Worm (Caenorhabditis elegans) whole organism, young adult: Measurements from ENCODE around the gene R102.6.

Experiments used
- B0019.2 ChIP-seq: fragments of 200-800 bp; sonication (Bioruptor generic); conservative IDR thresholded peaks from 2 replicates; pipeline ENCODE4 v1.3.6; 2022; ENCODE audit warnings: missing genetic modification reagents, missing genetic modification characterization, missing compliant biosample characterization
- B0035.1 ChIP-seq: sonication (generic microtip); optimal IDR thresholded peaks from 2 replicates; lab custom pipeline; 2016; ENCODE audit warnings: missing genetic modification characterization, mild to moderate bottlenecking, missing compliant biosample characterization, missing genotype, missing genetic modification reagents
- B0336.3 ChIP-seq: fragments of 200-800 bp; sonication (Bioruptor generic); IDR thresholded peaks from 2 replicates; pipeline ENCODE4 v1.3.6; 2022; ENCODE audit warnings: missing genetic modification characterization, missing compliant biosample characterization
- C06A6.2 ChIP-seq: fragments of 200-800 bp; sonication (Bioruptor generic); conservative IDR thresholded peaks from 2 replicates; pipeline ENCODE4 v1.3.6; 2022; ENCODE audit warnings: missing genetic modification characterization, missing compliant biosample characterization
- F22D6.2 ChIP-seq: sonication (generic microtip); optimal IDR thresholded peaks from 2 replicates; lab custom pipeline; 2016; ENCODE audit warnings: mild to moderate bottlenecking, missing genetic modification characterization, missing compliant biosample characterization
- F33H1.4 ChIP-seq: fragments of 200-800 bp; sonication (Bioruptor generic); IDR thresholded peaks from 2 replicates; pipeline ENCODE4 v1.3.6; 2022; ENCODE audit warnings: missing genetic modification reagents, missing genetic modification characterization, missing compliant biosample characterization
- F37B4.10 ChIP-seq: fragments of 200-800 bp; sonication (Bioruptor generic); IDR thresholded peaks from 2 replicates; pipeline ENCODE4 v1.3.6; 2022; ENCODE audit warnings: missing genetic modification characterization, missing compliant biosample characterization
- F57C9.4 ChIP-seq: sonication (generic microtip); optimal IDR thresholded peaks from 2 replicates; lab custom pipeline; 2017; ENCODE audit warnings: mild to moderate bottlenecking, missing genetic modification characterization, missing compliant biosample characterization
- K12H6.12 ChIP-seq: fragments of 200-800 bp; sonication (Bioruptor generic); optimal IDR thresholded peaks from 2 replicates; lab custom pipeline; 2018; ENCODE audit warnings: mild to moderate bottlenecking, missing genetic modification characterization, missing compliant biosample characterization
- T07F8.4 ChIP-seq: sonication (generic microtip); optimal IDR thresholded peaks from 2 replicates; lab custom pipeline; 2016; ENCODE audit warnings: mild to moderate bottlenecking, missing genetic modification characterization, moderate library complexity, missing compliant biosample characterization
- Y67H2A.10 ChIP-seq: fragments of 200-800 bp; sonication (Bioruptor generic); conservative IDR thresholded peaks from 2 replicates; pipeline ENCODE4 v1.3.6; 2022; ENCODE audit warnings: missing genetic modification reagents, missing genetic modification characterization, missing compliant biosample characterization
- aptf-2 ChIP-seq: fragments of 200-800 bp; sonication (Bioruptor generic); conservative IDR thresholded peaks from 2 replicates; pipeline ENCODE4 v1.3.6; 2022; ENCODE audit warnings: missing genetic modification reagents, missing genetic modification characterization, missing compliant biosample characterization
- ccch-3 ChIP-seq: fragments of 200-800 bp; sonication (Bioruptor generic); optimal IDR thresholded peaks from 2 replicates; lab custom pipeline; 2018; ENCODE audit warnings: mild to moderate bottlenecking, missing genetic modification characterization, missing compliant biosample characterization
- cebp-1 ChIP-seq, 2 experiments: fragments of 200-800 bp in 1 of 2; sonication (Bioruptor generic) in 1 of 2; sonication (generic microtip) in 1 of 2; IDR thresholded peaks in 1 of 2; optimal IDR thresholded peaks in 1 of 2; 2 replicates each; pipeline versions ENCODE4 v1.3.6 to Lab custom; 2017 to 2022; ENCODE audit warnings: missing compliant biosample characterization in 2 of 2, missing genetic modification characterization in 2 of 2, mild to moderate bottlenecking in 1 of 2, missing genetic modification reagents in 1 of 2, moderate library complexity in 1 of 2
- ceh-58 ChIP-seq: fragments of 200-800 bp; sonication (Bioruptor generic); IDR thresholded peaks from 2 replicates; pipeline ENCODE4 v1.3.6; 2022; ENCODE audit warnings: missing genetic modification characterization, missing compliant biosample characterization
- ceh-91 ChIP-seq: fragments of 200-800 bp; sonication (Bioruptor generic); IDR thresholded peaks from 2 replicates; pipeline ENCODE4 v1.3.6; 2022; ENCODE audit warnings: missing genetic modification reagents, missing genetic modification characterization, missing compliant biosample characterization
- fkh-3 ChIP-seq: sonication (generic microtip); optimal IDR thresholded peaks from 2 replicates; lab custom pipeline; 2016; ENCODE audit warnings: mild to moderate bottlenecking, missing genetic modification characterization, missing compliant biosample characterization
- hmg-1.2 ChIP-seq: fragments of 200-800 bp; sonication (Bioruptor generic); IDR thresholded peaks from 2 replicates; pipeline ENCODE4 v1.3.6; 2022; ENCODE audit warnings: missing genetic modification reagents, missing genetic modification characterization, missing compliant biosample characterization
- lsy-27 ChIP-seq: sonication (generic microtip); optimal IDR thresholded peaks from 2 replicates; lab custom pipeline; 2017; ENCODE audit warnings: missing genetic modification characterization, mild to moderate bottlenecking, missing compliant biosample characterization, antibody characterized with exemption, missing genotype, borderline replicate concordance; ENCODE audit not compliant: insufficient read depth
- madf-8 ChIP-seq: fragments of 200-800 bp; sonication (Bioruptor generic); conservative IDR thresholded peaks from 2 replicates; pipeline ENCODE4 v1.3.6; 2022; ENCODE audit warnings: missing genetic modification reagents, missing genetic modification characterization, missing compliant biosample characterization
- mel-28 ChIP-seq: sonication (generic microtip); optimal IDR thresholded peaks from 2 replicates; lab custom pipeline; 2016; ENCODE audit warnings: borderline replicate concordance, mild to moderate bottlenecking, missing genetic modification characterization, missing compliant biosample characterization
- mes-4 ChIP-seq: sonication (generic microtip); optimal IDR thresholded peaks from 2 replicates; lab custom pipeline; 2016; ENCODE audit warnings: missing genotype, missing genetic modification characterization, missing compliant biosample characterization
- nhr-27 ChIP-seq: fragments of 200-800 bp; sonication (Bioruptor generic); optimal IDR thresholded peaks from 2 replicates; lab custom pipeline; 2018; ENCODE audit warnings: mild to moderate bottlenecking, missing genetic modification characterization, moderate library complexity, missing compliant biosample characterization
- nhr-80 ChIP-seq: sonication (generic microtip); optimal IDR thresholded peaks from 2 replicates; lab custom pipeline; 2016; ENCODE audit warnings: missing genetic modification characterization, missing compliant biosample characterization
- rpc-1 ChIP-seq, 2 experiments: fragments of 150-350 bp in 1 of 2; sonication (generic microtip) in 1 of 2; optimal IDR thresholded peaks; 2 replicates each; lab custom pipeline; 2014 to 2018; ENCODE audit warnings: missing biosample characterization in 1 of 2, missing genetic modification characterization in 1 of 2, missing genetic modification reagents in 1 of 2, missing genotype in 1 of 2
- sea-2 ChIP-seq: fragments of 200-800 bp; sonication (Bioruptor generic); IDR thresholded peaks from 2 replicates; pipeline ENCODE4 v1.3.6; 2022; ENCODE audit warnings: missing genetic modification characterization, missing compliant biosample characterization
- somi-1 ChIP-seq: fragments of 200-800 bp; sonication (Bioruptor generic); optimal IDR thresholded peaks from 2 replicates; lab custom pipeline; 2018; ENCODE audit warnings: mild to moderate bottlenecking, missing genetic modification characterization, missing compliant biosample characterization
- sptf-2 ChIP-seq: fragments of 200-800 bp; sonication (Bioruptor generic); optimal IDR thresholded peaks from 2 replicates; lab custom pipeline; 2018; ENCODE audit warnings: mild to moderate bottlenecking, missing genetic modification characterization, missing compliant biosample characterization
- tbx-9 ChIP-seq: sonication (generic microtip); optimal IDR thresholded peaks from 2 replicates; lab custom pipeline; 2016; ENCODE audit warnings: borderline replicate concordance, missing genetic modification characterization, inconsistent platforms, missing compliant biosample characterization
- tlf-1 ChIP-seq: fragments of 200-800 bp; sonication (Bioruptor generic); optimal IDR thresholded peaks from 2 replicates; lab custom pipeline; 2018; ENCODE audit warnings: mild to moderate bottlenecking, missing genetic modification characterization, missing compliant biosample characterization
- zfh-2 ChIP-seq: fragments of 200-800 bp; sonication (Bioruptor generic); conservative IDR thresholded peaks from 2 replicates; pipeline ENCODE4 v1.3.6; 2022; ENCODE audit warnings: missing genetic modification reagents, missing genetic modification characterization, missing compliant biosample characterization
- ztf-3 ChIP-seq: fragments of 200-800 bp; sonication (Bioruptor generic); optimal IDR thresholded peaks from 2 replicates; lab custom pipeline; 2018; ENCODE audit warnings: mild to moderate bottlenecking, missing genetic modification characterization, missing compliant biosample characterization

Gene R102.6

DNA sequence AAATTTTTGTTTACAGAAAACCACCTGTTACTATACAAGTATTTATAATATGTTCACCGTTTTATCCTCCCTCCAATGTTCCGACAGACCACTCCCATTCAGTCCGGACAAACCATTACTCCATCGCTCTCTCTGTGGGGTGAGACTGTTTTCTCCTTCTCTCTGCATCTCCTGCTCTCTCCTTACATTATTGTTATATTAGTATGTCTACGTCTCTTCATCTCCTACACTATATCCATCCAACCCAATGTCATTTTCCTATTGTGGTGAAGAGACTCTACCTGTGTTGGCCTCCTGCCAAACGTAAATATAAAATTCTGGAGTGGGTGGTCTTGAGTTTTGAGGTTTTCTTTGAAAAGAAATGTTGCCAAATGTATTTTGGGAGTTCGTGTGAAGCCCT, 8.6 kb upstream of the R102.6 start:
- peak; percentile 90 for TF ChIP-seq hmg-1.2 (GFP tag; lab: Robert Waterston, UW)
- TF ChIP-seq K12H6.12 (tag; lab: Kevin White, UChicago): no peak

DNA sequence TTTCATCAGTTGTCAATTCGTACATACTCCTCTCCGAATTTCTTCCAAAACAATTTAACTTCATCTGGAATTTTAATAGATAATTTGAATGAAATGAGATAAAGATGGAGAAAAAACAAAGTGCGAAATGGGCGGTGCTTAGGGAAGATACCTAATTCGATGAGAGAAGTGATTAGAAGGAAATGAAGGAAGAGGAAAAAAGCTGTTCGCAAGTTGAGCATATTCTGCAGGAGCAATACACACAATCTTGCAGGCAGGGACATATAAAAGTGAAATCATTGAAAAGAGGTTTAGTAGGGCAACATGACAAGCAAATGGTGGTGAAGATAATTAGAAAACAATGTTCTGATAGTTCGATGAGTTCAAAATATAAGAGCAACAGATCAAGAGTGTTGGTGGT, 5.7 kb upstream of the R102.6 start, which contains the start of gene glb-21:
Gene glb-21, minus strand, starts transcription at position 66 of the 400 bp plus-strand sequence.
- TF ChIP-seq mes-4 (tag; lab: Kevin White, UChicago) (no peak), zfh-2 (GFP tag; lab: Robert Waterston, UW) (no peak), B0019.2 (GFP tag; lab: Robert Waterston, UW) (no peak), aptf-2 (GFP tag; lab: Robert Waterston, UW) (no peak), tbx-9 (no peak), F57C9.4 (tag; lab: Kevin White, UChicago) (no peak), nhr-80 (tag; lab: Kevin White, UChicago) (no peak), C06A6.2 (GFP tag; lab: Robert Waterston, UW) (no peak), mel-28 (tag; lab: Kevin White, UChicago) (no peak)
- TF ChIP-seq, all 124 proteins: peak for 0

DNA sequence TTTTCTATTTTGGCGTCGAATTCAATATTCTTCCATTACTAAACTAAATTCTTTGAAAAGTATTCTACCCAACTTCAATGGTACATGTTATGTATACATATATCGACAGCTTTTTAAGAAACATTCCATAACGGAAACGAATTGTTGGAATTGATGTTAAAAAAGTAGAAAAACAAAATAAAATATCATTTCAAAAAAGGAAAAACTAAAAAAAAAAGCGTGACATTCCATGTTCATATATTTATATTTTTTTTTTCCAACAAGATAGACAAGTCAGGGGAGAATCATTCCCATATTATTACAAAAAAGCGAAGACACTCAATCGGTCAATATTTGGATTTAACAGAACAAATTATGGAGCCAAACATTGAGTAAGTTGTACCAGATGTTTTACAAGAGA, 814 bp downstream of the R102.6 start, which contains the start of gene R102.10:
Gene R102.10, plus strand, starts transcription at position 301 of the 400 bp plus-strand sequence.
- no peak for TF ChIP-seq F33H1.4 (GFP tag; lab: Robert Waterston, UW)
- TF ChIP-seq ceh-91 (GFP tag; lab: Robert Waterston, UW): no peak
- TF ChIP-seq sptf-2 (GFP tag; lab: Kevin White, UChicago): no peak
- no peak for TF ChIP-seq ztf-3 (GFP tag; lab: Kevin White, UChicago)
- no peak for TF ChIP-seq B0035.1 (tag; lab: Kevin White, UChicago)
- no peak for TF ChIP-seq F22D6.2
- TF ChIP-seq B0336.3 (GFP tag; lab: Robert Waterston, UW): no peak
- no peak for TF ChIP-seq sea-2
- no peak for TF ChIP-seq cebp-1 (GFP tag; IDR thresholded peaks at IDR 0.05; lab: Robert Waterston, UW)
- no peak for TF ChIP-seq cebp-1 (tag; optimal IDR thresholded peaks at IDR 0.05; lab: Kevin White, UChicago)

DNA sequence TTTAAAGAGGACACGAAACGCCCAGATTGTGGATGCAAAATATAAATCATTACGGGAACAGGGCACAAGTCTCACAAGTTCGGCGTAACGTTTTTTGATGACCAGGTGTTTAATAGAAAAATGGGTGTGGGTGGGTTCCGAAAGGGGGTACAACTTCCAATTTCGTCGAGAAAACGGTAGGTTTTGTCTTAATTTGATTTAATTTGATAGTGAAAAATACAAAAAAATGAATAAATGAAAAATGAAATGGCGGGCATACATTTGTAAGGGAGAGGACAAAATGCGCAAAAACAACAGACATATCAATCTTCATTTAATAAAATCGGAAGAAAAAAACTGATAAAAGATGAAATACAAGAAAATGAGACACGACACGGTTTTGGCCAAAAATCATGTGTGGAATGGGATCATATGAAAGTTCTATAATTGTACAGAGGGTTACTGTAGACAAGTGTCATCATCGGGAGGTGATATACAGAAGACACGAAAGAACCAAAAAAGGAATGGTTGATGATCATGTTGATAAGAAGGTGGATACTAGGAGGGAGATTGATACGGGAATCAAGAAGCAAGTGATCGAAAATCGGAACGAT, 4.0 kb downstream of the R102.6 start:
- TF ChIP-seq ceh-58 (no peak), rpc-1 (optimal IDR thresholded peaks at IDR 0.05; lab: Kevin White, UChicago) (no peak), rpc-1 (tag; optimal IDR thresholded peaks at IDR 0.05; lab: Kevin White, UChicago) (no peak), nhr-27 (tag; lab: Kevin White, UChicago) (no peak), cebp-1 (GFP tag; IDR thresholded peaks at IDR 0.05; lab: Robert Waterston, UW) (no peak), cebp-1 (tag; optimal IDR thresholded peaks at IDR 0.05; lab: Kevin White, UChicago) (no peak), somi-1 (GFP tag; lab: Kevin White, UChicago) (peak; percentile 5), fkh-3 (tag; lab: Kevin White, UChicago) (no peak)

- TF ChIP-seq Y67H2A.10 (no peak), F37B4.10 (GFP tag; lab: Robert Waterston, UW) (no peak), madf-8 (GFP tag; lab: Robert Waterston, UW) (no peak), lsy-27 (tag; lab: Kevin White, UChicago) (no peak), tlf-1 (GFP tag; lab: Kevin White, UChicago) (no peak), ccch-3 (GFP tag; lab: Kevin White, UChicago) (no peak), T07F8.4 (tag; lab: Kevin White, UChicago) (no peak)
These were observed 6.3 kb downstream of the R102.6 start, which contains the start of gene R102.11 for ce11 chrIV:10699660-10700059. Gene R102.11 (minus strand): TSS chrIV:10699760.
